Worm (Caenorhabditis elegans) whole organism, L1 larva: ENCODE data around the gene K04A8.1.

ENCODE experiments used
- C16A3.4 ChIP-seq: fragments of 150-350 bp; optimal IDR thresholded peaks from 2 replicates; lab custom pipeline; 2014; ENCODE audit warnings: missing biosample characterization, missing genetic modification characterization
- alr-1 ChIP-seq: fragments of 200-800 bp; sonication (Bioruptor generic); optimal IDR thresholded peaks from 2 replicates; lab custom pipeline; 2018; ENCODE audit warnings: borderline replicate concordance, mild to moderate bottlenecking, missing genetic modification characterization, missing compliant biosample characterization
- ama-1 ChIP-seq: fragments of 150-350 bp; optimal IDR thresholded peaks from 2 replicates; lab custom pipeline; 2014
- ceh-82 ChIP-seq, 3 experiments: fragments of 150-350 bp in 1 of 3; sonication (generic microtip) in 2 of 3; optimal IDR thresholded peaks; 2 replicates each; lab custom pipeline; 2014 to 2017; ENCODE audit warnings: missing biosample characterization in 3 of 3, missing genetic modification characterization in 3 of 3
- ces-1 ChIP-seq: fragments of 150-350 bp; optimal IDR thresholded peaks from 2 replicates; lab custom pipeline; 2014; ENCODE audit warnings: missing biosample characterization, missing genetic modification reagents, missing genetic modification characterization
- lin-39 ChIP-seq: fragments of 150-350 bp; optimal IDR thresholded peaks from 2 replicates; lab custom pipeline; 2014; ENCODE audit warnings: missing biosample characterization, missing genetic modification reagents, missing genetic modification characterization
- pqm-1 ChIP-seq: sonication (generic microtip); optimal IDR thresholded peaks from 3 replicates; lab custom pipeline; 2017; ENCODE audit warnings: missing biosample characterization, missing genetic modification characterization
- snpc-4 ChIP-seq: fragments of 150-350 bp; optimal IDR thresholded peaks from 2 replicates; lab custom pipeline; 2014; ENCODE audit warnings: missing biosample characterization, missing genetic modification characterization
- sptf-1 ChIP-seq: fragments of 150-350 bp; optimal IDR thresholded peaks from 2 replicates; lab custom pipeline; 2014; ENCODE audit warnings: missing biosample characterization, missing genetic modification characterization
- sup-37 ChIP-seq: fragments of 200-800 bp; sonication (Bioruptor generic); optimal IDR thresholded peaks from 2 replicates; lab custom pipeline; 2018; ENCODE audit warnings: mild to moderate bottlenecking, missing genetic modification characterization, missing compliant biosample characterization
- tbx-2 ChIP-seq: sonication (generic microtip); optimal IDR thresholded peaks from 2 replicates; lab custom pipeline; 2016; ENCODE audit warnings: missing genetic modification characterization, missing compliant biosample characterization

DNA sequence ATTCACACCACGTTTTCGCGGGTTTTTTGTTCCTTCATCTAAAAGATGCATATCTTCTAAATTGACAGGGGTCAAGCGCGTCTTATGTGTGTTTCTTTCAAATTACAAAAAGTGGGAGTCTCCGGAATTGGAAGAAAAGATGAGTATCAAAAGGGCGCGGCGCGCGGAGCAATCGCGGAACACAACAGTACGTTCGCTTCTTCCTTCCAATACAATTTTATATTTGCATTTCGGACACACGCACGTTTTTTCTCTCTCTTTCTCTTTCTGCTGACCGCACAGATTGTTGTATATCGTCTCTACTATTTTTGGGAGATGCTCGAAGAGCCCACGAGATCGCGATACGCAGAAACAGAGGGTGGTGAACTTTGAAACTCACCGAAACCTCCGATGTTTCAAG is 17.8 kb upstream of the K04A8.1 start:
- TF ChIP-seq sptf-1 (no peak), ces-1 (no peak), sup-37 (no peak), C16A3.4 (tag; lab: Kevin White, UChicago) (no peak), snpc-4 (tag; lab: Kevin White, UChicago) (no peak), ama-1 (lab: Kevin White, UChicago) (no peak), tbx-2 (no peak), ceh-82 (tag; optimal IDR thresholded peaks at IDR 0.05; lab: Kevin White, UChicago) (no peak), lin-39 (tag; lab: Kevin White, UChicago) (no peak), pqm-1 (tag; lab: Kevin White, UChicago) (no peak), alr-1 (tag; lab: Kevin White, UChicago) (no peak)
